Worm (Caenorhabditis elegans) whole organism, L1 larva: ENCODE results near the gene rpt-1.
A peak's percentile ranks its signal among the peaks of the same experiment; 100 is the strongest.

Source experiments
- C04F5.9 ChIP-seq: sonication (generic microtip); optimal IDR thresholded peaks from 2 replicates; lab custom pipeline; 2016; ENCODE audit warnings: missing genetic modification characterization, missing compliant biosample characterization
- C16A3.4 ChIP-seq: fragments of 150-350 bp; optimal IDR thresholded peaks from 2 replicates; lab custom pipeline; 2014; ENCODE audit warnings: missing biosample characterization, missing genetic modification characterization
- F16B12.6 ChIP-seq: fragments of 150-350 bp; optimal IDR thresholded peaks from 2 replicates; lab custom pipeline; 2014; ENCODE audit warnings: missing biosample characterization, missing genetic modification characterization
- aha-1 ChIP-seq: fragments of 150-350 bp; optimal IDR thresholded peaks from 2 replicates; lab custom pipeline; 2014; ENCODE audit warnings: missing biosample characterization, missing genetic modification characterization
- alr-1 ChIP-seq: fragments of 200-800 bp; sonication (Bioruptor generic); optimal IDR thresholded peaks from 2 replicates; lab custom pipeline; 2018; ENCODE audit warnings: borderline replicate concordance, mild to moderate bottlenecking, missing genetic modification characterization, missing compliant biosample characterization
- aly-2 ChIP-seq: fragments of 150-350 bp; optimal IDR thresholded peaks from 2 replicates; lab custom pipeline; 2014; ENCODE audit warnings: missing biosample characterization, missing genetic modification characterization
- ceh-63 ChIP-seq: fragments of 200-800 bp; sonication (Bioruptor generic); optimal IDR thresholded peaks from 2 replicates; lab custom pipeline; 2018; ENCODE audit warnings: mild to moderate bottlenecking, missing genetic modification characterization, missing compliant biosample characterization
- ceh-8 ChIP-seq: fragments of 200-800 bp; sonication (Bioruptor generic); optimal IDR thresholded peaks from 2 replicates; lab custom pipeline; 2018; ENCODE audit warnings: mild to moderate bottlenecking, missing genetic modification characterization, moderate library complexity, missing compliant biosample characterization
- ceh-82 ChIP-seq, 3 experiments: fragments of 150-350 bp in 1 of 3; sonication (generic microtip) in 2 of 3; optimal IDR thresholded peaks; 2 replicates each; lab custom pipeline; 2014 to 2017; ENCODE audit warnings: missing biosample characterization in 3 of 3, missing genetic modification characterization in 3 of 3
- ces-1 ChIP-seq: fragments of 150-350 bp; optimal IDR thresholded peaks from 2 replicates; lab custom pipeline; 2014; ENCODE audit warnings: missing biosample characterization, missing genetic modification reagents, missing genetic modification characterization
- dsc-1 ChIP-seq: sonication (generic microtip); optimal IDR thresholded peaks from 2 replicates; lab custom pipeline; 2016; ENCODE audit warnings: mild to moderate bottlenecking, missing genetic modification characterization, missing compliant biosample characterization
- efl-3 ChIP-seq: fragments of 200-800 bp; sonication (Bioruptor generic); optimal IDR thresholded peaks from 2 replicates; lab custom pipeline; 2018; ENCODE audit warnings: mild to moderate bottlenecking, missing genetic modification characterization, missing compliant biosample characterization
- egl-13 ChIP-seq: sonication (generic microtip); optimal IDR thresholded peaks from 2 replicates; lab custom pipeline; 2016; ENCODE audit warnings: missing genotype, missing genetic modification reagents, missing genetic modification characterization, missing compliant biosample characterization
- egl-27 ChIP-seq, 2 experiments: fragments of 150-350 bp in 1 of 2; sonication (generic microtip); optimal IDR thresholded peaks; 3 replicates each; lab custom pipeline; 2017 to 2018; ENCODE audit warnings: missing biosample characterization in 2 of 2, missing genetic modification characterization in 2 of 2, missing genetic modification reagents in 2 of 2
- elt-2 ChIP-seq: sonication (generic microtip); optimal IDR thresholded peaks from 2 replicates; lab custom pipeline; 2016; ENCODE audit warnings: missing genetic modification characterization, mild to moderate bottlenecking, inconsistent platforms, missing compliant biosample characterization, missing genetic modification reagents
- ets-5 ChIP-seq: fragments of 200-800 bp; sonication (Bioruptor generic); IDR thresholded peaks from 2 replicates; pipeline ENCODE4 v1.3.6; 2022; ENCODE audit warnings: missing genetic modification characterization, missing compliant biosample characterization
- fkh-4 ChIP-seq: sonication (generic microtip); optimal IDR thresholded peaks from 2 replicates; lab custom pipeline; 2016; ENCODE audit warnings: missing compliant biosample characterization, missing genetic modification characterization, borderline replicate concordance
- grh-1 ChIP-seq: fragments of 200-800 bp; sonication (Bioruptor generic); IDR thresholded peaks from 2 replicates; pipeline ENCODE4 v1.3.6; 2022; ENCODE audit warnings: missing genetic modification reagents, missing genetic modification characterization, missing compliant biosample characterization
- hpl-2 ChIP-seq: fragments of 150-350 bp; optimal IDR thresholded peaks from 2 replicates; lab custom pipeline; 2014; ENCODE audit warnings: missing biosample characterization, missing genetic modification reagents, missing genetic modification characterization
- irx-1 ChIP-seq: sonication (generic microtip); optimal IDR thresholded peaks from 2 replicates; lab custom pipeline; 2016; ENCODE audit warnings: missing genetic modification characterization, missing compliant biosample characterization
- jun-1 ChIP-seq: fragments of 150-350 bp; optimal IDR thresholded peaks from 2 replicates; lab custom pipeline; 2014; ENCODE audit warnings: missing biosample characterization, missing genetic modification reagents, missing genetic modification characterization
- lin-14 ChIP-seq: fragments of 200-800 bp; sonication (Bioruptor generic); optimal IDR thresholded peaks from 2 replicates; lab custom pipeline; 2018; ENCODE audit warnings: mild to moderate bottlenecking, missing genetic modification characterization, moderate library complexity, missing compliant biosample characterization
- lin-35 ChIP-seq, 2 experiments: fragments of 150-350 bp; optimal IDR thresholded peaks; 2 replicates each; lab custom pipeline; 2014; ENCODE audit warnings: missing biosample characterization in 2 of 2, missing genetic modification characterization in 2 of 2, missing genetic modification reagents in 2 of 2
- mdl-1 ChIP-seq, 2 experiments: fragments of 150-350 bp; optimal IDR thresholded peaks; 2 replicates each; lab custom pipeline; 2014 to 2017; ENCODE audit warnings: missing biosample characterization in 2 of 2, missing genetic modification characterization in 2 of 2, inconsistent platforms in 1 of 2
- mef-2 ChIP-seq: fragments of 150-350 bp; optimal IDR thresholded peaks from 2 replicates; lab custom pipeline; 2014; ENCODE audit warnings: missing biosample characterization, missing genetic modification characterization
- nhr-12 ChIP-seq: sonication (generic microtip); optimal IDR thresholded peaks from 2 replicates; lab custom pipeline; 2017; ENCODE audit warnings: missing biosample characterization, missing genetic modification characterization
- nhr-19 ChIP-seq: fragments of 200-800 bp; sonication (Bioruptor generic); conservative IDR thresholded peaks from 2 replicates; pipeline ENCODE4 v1.3.6; 2022; ENCODE audit warnings: missing genetic modification characterization, missing compliant biosample characterization
- nhr-20 ChIP-seq: sonication (generic microtip); optimal IDR thresholded peaks from 2 replicates; lab custom pipeline; 2016; ENCODE audit warnings: mild to moderate bottlenecking, missing genetic modification characterization, missing compliant biosample characterization
- nhr-237 ChIP-seq: fragments of 150-350 bp; optimal IDR thresholded peaks from 2 replicates; lab custom pipeline; 2014; ENCODE audit warnings: missing biosample characterization, missing genetic modification characterization
- nhr-47 ChIP-seq: sonication (generic microtip); optimal IDR thresholded peaks from 2 replicates; lab custom pipeline; 2016; ENCODE audit warnings: mild to moderate bottlenecking, missing genetic modification characterization, moderate library complexity, missing compliant biosample characterization
- nhr-76 ChIP-seq: sonication (generic microtip); optimal IDR thresholded peaks from 2 replicates; lab custom pipeline; 2017; ENCODE audit warnings: missing biosample characterization, missing genetic modification characterization
- nhr-84 ChIP-seq: sonication (generic microtip); optimal IDR thresholded peaks from 2 replicates; lab custom pipeline; 2017; ENCODE audit warnings: missing biosample characterization, missing genetic modification characterization
- nhr-85 ChIP-seq: sonication (generic microtip); peaks from one replicate; lab custom pipeline; 2016; ENCODE audit warnings: missing genetic modification characterization, inconsistent platforms, missing compliant biosample characterization
- pax-3 ChIP-seq: fragments of 200-800 bp; sonication (Bioruptor generic); optimal IDR thresholded peaks from 2 replicates; lab custom pipeline; 2018; ENCODE audit warnings: mild to moderate bottlenecking, missing genetic modification characterization, moderate library complexity, missing compliant biosample characterization
- rnt-1 ChIP-seq: sonication (generic microtip); optimal IDR thresholded peaks from 2 replicates; lab custom pipeline; 2016; ENCODE audit warnings: mild to moderate bottlenecking, missing genetic modification characterization, moderate library complexity, missing compliant biosample characterization
- skn-1 ChIP-seq: fragments of 150-350 bp; optimal IDR thresholded peaks from 2 replicates; lab custom pipeline; 2014; ENCODE audit warnings: missing biosample characterization, missing genetic modification characterization
- snpc-4 ChIP-seq: fragments of 150-350 bp; optimal IDR thresholded peaks from 2 replicates; lab custom pipeline; 2014; ENCODE audit warnings: missing biosample characterization, missing genetic modification characterization
- snu-23 ChIP-seq: sonication (generic microtip); optimal IDR thresholded peaks from 2 replicates; lab custom pipeline; 2016; ENCODE audit warnings: missing genetic modification characterization, missing compliant biosample characterization
- sptf-1 ChIP-seq: fragments of 150-350 bp; optimal IDR thresholded peaks from 2 replicates; lab custom pipeline; 2014; ENCODE audit warnings: missing biosample characterization, missing genetic modification characterization
- swsn-7 ChIP-seq: sonication (generic microtip); optimal IDR thresholded peaks from 2 replicates; lab custom pipeline; 2016; ENCODE audit warnings: missing genetic modification characterization, missing compliant biosample characterization
- unc-130 ChIP-seq: fragments of 150-350 bp; optimal IDR thresholded peaks from 2 replicates; lab custom pipeline; 2017; ENCODE audit warnings: missing biosample characterization, missing genetic modification characterization, inconsistent platforms
- unc-30 ChIP-seq: sonication (generic microtip); optimal IDR thresholded peaks from 2 replicates; lab custom pipeline; 2017; ENCODE audit warnings: missing biosample characterization, missing genetic modification characterization
- unc-98 ChIP-seq: fragments of 200-800 bp; sonication (Bioruptor generic); IDR thresholded peaks from 2 replicates; pipeline ENCODE4 v1.3.6; 2022; ENCODE audit warnings: missing genetic modification characterization, missing compliant biosample characterization
- ztf-11 ChIP-seq, 2 experiments: sonication (generic microtip); optimal IDR thresholded peaks; 2 replicates each; lab custom pipeline; 2016 to 2017; ENCODE audit warnings: missing genetic modification characterization in 2 of 2, missing biosample characterization in 1 of 2, missing compliant biosample characterization in 1 of 2
- ztf-4 ChIP-seq: fragments of 150-350 bp; optimal IDR thresholded peaks from 2 replicates; lab custom pipeline; 2014; ENCODE audit warnings: missing biosample characterization, missing genetic modification characterization

Gene rpt-1

DNA sequence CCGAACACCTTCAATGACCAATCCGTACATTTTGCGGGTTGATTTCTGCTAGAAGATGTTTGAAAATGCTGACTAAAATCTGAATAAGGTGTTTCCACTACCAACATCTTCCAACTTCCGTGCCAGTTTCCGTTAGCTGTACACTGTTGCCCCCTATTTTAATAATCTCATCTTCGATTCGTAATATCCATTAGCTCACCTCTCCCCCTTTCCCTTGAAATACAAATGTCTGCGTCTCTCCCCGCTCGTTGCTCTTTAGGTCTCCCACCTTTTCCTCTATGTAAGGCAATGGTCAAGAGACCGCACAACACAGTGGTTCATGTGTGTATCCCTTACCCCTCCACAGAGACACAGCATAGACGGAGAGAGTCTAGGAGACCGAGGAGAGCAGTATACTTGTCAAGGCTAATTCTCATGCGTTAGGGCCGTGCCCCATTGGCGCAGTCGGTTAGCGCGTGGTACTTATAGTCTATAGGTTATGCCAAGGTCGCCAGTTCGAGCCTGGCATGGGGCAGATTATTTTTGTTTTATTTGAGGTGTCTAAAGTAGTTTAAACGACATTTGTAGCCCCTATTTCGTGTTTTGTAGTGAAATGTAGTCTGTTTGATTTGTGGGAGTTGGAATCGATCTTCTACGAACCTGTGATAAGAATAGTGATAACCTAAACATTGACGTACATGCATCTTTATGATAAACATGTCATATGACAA is 19.7 kb upstream of the rpt-1 start, which contains the start of gene gcy-33 (continued):
- TF ChIP-seq ets-5 (GFP tag; lab: Robert Waterston, UW) (no peak), sptf-1 (no peak), ceh-8 (GFP tag; lab: Kevin White, UChicago) (peak; percentile 75), mef-2 (tag; lab: Kevin White, UChicago) (no peak), fkh-4 (tag; lab: Kevin White, UChicago) (no peak), aly-2 (tag; lab: Kevin White, UChicago) (peak; percentile 75), nhr-84 (no peak), dsc-1 (tag; lab: Kevin White, UChicago) (peak; percentile 81), lin-14 (GFP tag; lab: Kevin White, UChicago) (peak; percentile 81), swsn-7 (tag; lab: Kevin White, UChicago) (peak; percentile 88), efl-3 (GFP tag; lab: Kevin White, UChicago) (no peak), nhr-85 (tag; lab: Kevin White, UChicago) (peak; percentile 83), nhr-76 (tag; lab: Kevin White, UChicago) (peak; percentile 24), irx-1 (tag; lab: Kevin White, UChicago) (peak; percentile 60), grh-1 (GFP tag; lab: Robert Waterston, UW) (0 out of 2 replicates have a peak, but pooled peaks have one; percentile 18), skn-1 (tag; lab: Kevin White, UChicago) (peak; percentile 63), ztf-4 (tag; lab: Kevin White, UChicago) (peak; percentile 58), snu-23 (peak; percentile 92), ztf-11 (tag; optimal IDR thresholded peaks at IDR 0.05; lab: Kevin White, UChicago) (peak in 1 of 2 experiments; percentile 81), pax-3 (tag; lab: Kevin White, UChicago) (peak; percentile 83), alr-1 (no peak), jun-1 (tag; lab: Kevin White, UChicago) (peak; percentile 68), nhr-237 (tag; lab: Kevin White, UChicago) (peak; percentile 58), ceh-82 (tag; optimal IDR thresholded peaks at IDR 0.05; lab: Kevin White, UChicago) (peak; percentile 49 to 71 (median 67)), elt-2 (tag; lab: Kevin White, UChicago) (peak; percentile 98), hpl-2 (GFP tag; lab: Kevin White, UChicago) (no peak), nhr-20 (tag; lab: Kevin White, UChicago) (peak; percentile 94), C16A3.4 (tag; lab: Kevin White, UChicago) (peak; percentile 81), C04F5.9 (tag; lab: Kevin White, UChicago) (peak; percentile 8), unc-130 (peak; percentile 48), egl-13 (peak; percentile 87), aha-1 (tag; lab: Kevin White, UChicago) (no peak), ces-1 (GFP tag; lab: Kevin White, UChicago) (no peak)
- TF ChIP-seq, all 84 proteins: peak for 53

DNA sequence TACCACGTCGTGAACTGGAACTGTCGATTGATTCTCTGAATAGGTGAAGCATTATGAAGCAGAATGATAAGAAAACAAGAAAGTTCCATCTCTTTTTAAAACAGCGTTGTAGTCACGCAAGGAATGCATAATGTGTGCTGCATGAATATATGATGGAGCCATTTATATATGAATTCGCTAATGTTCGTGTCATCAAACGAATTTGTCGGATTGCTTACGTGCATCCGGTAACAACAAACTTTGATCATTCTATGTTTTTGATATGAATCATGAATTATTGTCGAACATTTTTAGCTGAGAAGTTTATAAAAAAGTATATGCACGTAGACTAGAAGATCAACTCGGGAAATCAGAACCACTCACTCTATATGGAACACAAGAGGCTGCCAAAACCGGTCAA is 15.2 kb upstream of the rpt-1 start:
- TF ChIP-seq egl-27 (tag; optimal IDR thresholded peaks at IDR 0.05; lab: Kevin White, UChicago) (no peak), egl-13 (peak; percentile 50)
- TF ChIP-seq, all 84 proteins: peak for 1

DNA sequence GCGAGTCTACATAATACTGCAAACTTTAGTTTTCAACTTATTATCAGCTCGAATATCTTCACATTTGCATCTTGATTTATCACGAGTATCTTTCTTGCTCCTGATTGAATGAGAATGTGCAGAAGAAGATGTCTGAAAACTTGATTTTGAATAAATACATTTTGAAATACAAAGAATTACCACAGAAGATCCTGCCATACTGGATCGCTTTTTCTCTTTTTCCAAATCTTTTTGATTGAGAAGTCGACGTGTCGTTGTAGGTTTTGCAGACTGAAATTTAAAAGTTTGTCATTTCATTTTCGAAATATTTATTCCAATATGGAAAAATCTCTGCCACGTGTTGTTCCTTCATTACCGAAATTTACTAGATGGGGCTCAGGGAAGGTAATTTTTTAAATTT is 13.7 kb upstream of the rpt-1 start, which contains the start of gene C52E4.12:
Gene C52E4.12 (plus strand): TSS at position 301 of the 400 bp plus-strand sequence.
- TF ChIP-seq rnt-1 (tag; lab: Kevin White, UChicago): no peak
- no peak for TF ChIP-seq ceh-63 (GFP tag; lab: Kevin White, UChicago)
- no peak for TF ChIP-seq unc-30 (tag; lab: Kevin White, UChicago)
- no peak for TF ChIP-seq unc-98
- TF ChIP-seq snpc-4 (tag; lab: Kevin White, UChicago): no peak
- TF ChIP-seq nhr-12: no peak
- TF ChIP-seq lin-35 (GFP tag; optimal IDR thresholded peaks at IDR 0.05; lab: Kevin White, UChicago): no peak
- no peak for TF ChIP-seq mdl-1 (tag; optimal IDR thresholded peaks at IDR 0.05; lab: Kevin White, UChicago)
- no peak for TF ChIP-seq nhr-47 (tag; lab: Kevin White, UChicago)
- no peak for TF ChIP-seq F16B12.6 (tag; lab: Kevin White, UChicago)
- TF ChIP-seq hpl-2 (GFP tag; lab: Kevin White, UChicago): no peak
- TF ChIP-seq unc-130: no peak
- TF ChIP-seq grh-1 (GFP tag; lab: Robert Waterston, UW): no peak
- TF ChIP-seq nhr-19 (GFP tag; lab: Robert Waterston, UW): no peak
- TF ChIP-seq pax-3 (tag; lab: Kevin White, UChicago): no peak
- TF ChIP-seq C04F5.9 (tag; lab: Kevin White, UChicago): no peak
